Fruit fly (Drosophila melanogaster) whole organism, wandering third instar larva: ENCODE measurements around the gene mon2.
A peak's percentile ranks its signal among the peaks of the same experiment; 100 is the strongest.

Source experiments
- Abd-B ChIP-seq: fragments of >200 bp; optimal IDR thresholded peaks from 2 replicates; lab custom pipeline; 2017; ENCODE audit warnings: missing biosample characterization, missing genetic modification characterization
- CG32264 ChIP-seq: fragments of 200-800 bp; sonication (Bioruptor generic); optimal IDR thresholded peaks from 2 replicates; lab custom pipeline; 2016; ENCODE audit warnings: missing biosample characterization, missing genetic modification characterization
- CG9705 ChIP-seq: fragments of 200-800 bp; sonication (Bioruptor generic); optimal IDR thresholded peaks from 2 replicates; lab custom pipeline; 2018; ENCODE audit warnings: missing biosample characterization, mild to moderate bottlenecking, missing genetic modification characterization
- CrebA ChIP-seq: fragments of 200-800 bp; sonication (Bioruptor generic); optimal IDR thresholded peaks from 2 replicates; lab custom pipeline; 2016; ENCODE audit warnings: missing biosample characterization, mild to moderate bottlenecking, missing genetic modification characterization, borderline replicate concordance
- Dfd ChIP-seq: fragments of >200 bp; optimal IDR thresholded peaks from 2 replicates; lab custom pipeline; 2017; ENCODE audit warnings: missing biosample characterization, missing genetic modification characterization
- Dif ChIP-seq: fragments of 200-275, 200-300 bp; sonication (Bioruptor generic); optimal IDR thresholded peaks from 2 replicates; lab custom pipeline; 2018; ENCODE audit warnings: missing biosample characterization, missing genetic modification characterization; ENCODE audit not compliant: partially characterized antibody
- GATAd ChIP-seq: sonication (Bioruptor generic); optimal IDR thresholded peaks from 2 replicates; lab custom pipeline; 2016; ENCODE audit warnings: missing biosample characterization, missing genetic modification characterization
- Hnf4 ChIP-seq: fragments of 200-800 bp; sonication (Bioruptor generic); optimal IDR thresholded peaks from 2 replicates; lab custom pipeline; 2016; ENCODE audit warnings: missing biosample characterization, mild to moderate bottlenecking, missing genetic modification characterization
- Hr78 ChIP-seq: fragments of >200 bp; optimal IDR thresholded peaks from 2 replicates; lab custom pipeline; 2017; ENCODE audit warnings: missing biosample characterization, missing genetic modification characterization
- Hr83 ChIP-seq: fragments of 200-300 bp; sonication (Bioruptor generic); optimal IDR thresholded peaks from 2 replicates; lab custom pipeline; 2016; ENCODE audit warnings: missing biosample characterization, mild to moderate bottlenecking, missing genetic modification characterization, moderate library complexity; ENCODE audit not compliant: poor library complexity, severe bottlenecking
- Jra ChIP-seq: sonication (Bioruptor generic); optimal IDR thresholded peaks from 2 replicates; lab custom pipeline; 2016; ENCODE audit warnings: missing biosample characterization, missing genetic modification characterization
- Mio ChIP-seq: sonication (Bioruptor generic); optimal IDR thresholded peaks from 2 replicates; lab custom pipeline; 2016; ENCODE audit warnings: missing biosample characterization, missing genetic modification characterization
- Myc ChIP-seq: fragments of >200 bp; optimal IDR thresholded peaks from 2 replicates; lab custom pipeline; 2017
- OdsH ChIP-seq: fragments of 200-800 bp; sonication (Bioruptor generic); optimal IDR thresholded peaks from 2 replicates; lab custom pipeline; 2016; ENCODE audit warnings: missing biosample characterization, mild to moderate bottlenecking, missing genetic modification characterization
- Rel ChIP-seq, 2 experiments: fragments of 200-800 bp; sonication (Bioruptor generic) in 1 of 2; optimal IDR thresholded peaks; 2 replicates in 1 of 2; 3 replicates in 1 of 2; lab custom pipeline; 2016 to 2019; ENCODE audit warnings: mild to moderate bottlenecking in 2 of 2, missing biosample characterization in 2 of 2, missing genetic modification characterization in 2 of 2, moderate library complexity in 1 of 2
- Sp1 ChIP-seq: fragments of 200-800 bp; sonication (Bioruptor generic); optimal IDR thresholded peaks from 3 replicates; lab custom pipeline; 2019; ENCODE audit warnings: missing biosample characterization, mild to moderate bottlenecking, missing genetic modification characterization, moderate library complexity
- Vsx2 ChIP-seq: fragments of 200-300, 225-300 bp; sonication (Bioruptor generic); optimal IDR thresholded peaks from 2 replicates; lab custom pipeline; 2018; ENCODE audit warnings: missing biosample characterization, missing genetic modification characterization; ENCODE audit not compliant: partially characterized antibody
- br ChIP-seq: fragments of 200-800 bp; sonication (Bioruptor generic); optimal IDR thresholded peaks from 2 replicates; lab custom pipeline; 2016; ENCODE audit warnings: missing biosample characterization, missing genetic modification characterization
- brk ChIP-seq: fragments of 200-800 bp; sonication (Bioruptor generic); optimal IDR thresholded peaks from 2 replicates; lab custom pipeline; 2016; ENCODE audit warnings: missing biosample characterization, mild to moderate bottlenecking, missing genetic modification characterization
- dl ChIP-seq, 2 experiments: fragments of 175-275, 200-275 bp in 1 of 2; fragments of 200-275 bp in 1 of 2; sonication (Bioruptor generic); optimal IDR thresholded peaks; lab custom pipeline; 2018; ENCODE audit warnings: mild to moderate bottlenecking in 2 of 2, missing biosample characterization in 2 of 2, missing genetic modification characterization in 2 of 2, moderate library complexity in 2 of 2; ENCODE audit not compliant: partially characterized antibody in 2 of 2, insufficient read depth in 1 of 2
- dmrt93B ChIP-seq: fragments of 200-800 bp; sonication (Bioruptor generic); optimal IDR thresholded peaks from 2 replicates; lab custom pipeline; 2018; ENCODE audit warnings: missing biosample characterization, mild to moderate bottlenecking, missing genetic modification characterization
- dsf ChIP-seq: sonication (Bioruptor generic); optimal IDR thresholded peaks from 2 replicates; lab custom pipeline; 2016; ENCODE audit warnings: missing biosample characterization, missing genetic modification characterization, borderline replicate concordance
- ey ChIP-seq: fragments of 200-800 bp; sonication (Bioruptor generic); optimal IDR thresholded peaks from 2 replicates; lab custom pipeline; 2016; ENCODE audit warnings: missing biosample characterization, missing genetic modification characterization
- foxo ChIP-seq, 2 experiments: fragments of 200-800 bp; sonication (Bioruptor generic); optimal IDR thresholded peaks; 2 replicates in 1 of 2; 3 replicates in 1 of 2; lab custom pipeline; 2016 to 2017; ENCODE audit warnings: missing biosample characterization in 2 of 2, missing genetic modification characterization in 2 of 2
- fru ChIP-seq: fragments of 200-800 bp; sonication (Bioruptor generic); optimal IDR thresholded peaks from 3 replicates; lab custom pipeline; 2016; ENCODE audit warnings: missing biosample characterization, mild to moderate bottlenecking, missing genetic modification characterization
- h ChIP-seq: fragments of 200-800 bp; sonication (Bioruptor generic); optimal IDR thresholded peaks from 3 replicates; lab custom pipeline; 2016; ENCODE audit warnings: missing biosample characterization, mild to moderate bottlenecking, missing genetic modification characterization
- jim ChIP-seq: fragments of 175-275, 200-325 bp; sonication (Bioruptor generic); optimal IDR thresholded peaks from 2 replicates; lab custom pipeline; 2016; ENCODE audit warnings: missing biosample characterization, mild to moderate bottlenecking, missing genetic modification characterization
- lola ChIP-seq: fragments of >200 bp; optimal IDR thresholded peaks from 2 replicates; lab custom pipeline; 2017; ENCODE audit warnings: missing biosample characterization, missing genetic modification characterization
- pan ChIP-seq: fragments of >200 bp; optimal IDR thresholded peaks from 2 replicates; lab custom pipeline; 2017
- psq ChIP-seq: fragments of 200-800 bp; sonication (Bioruptor generic); optimal IDR thresholded peaks from 3 replicates; lab custom pipeline; 2017; ENCODE audit warnings: missing biosample characterization, mild to moderate bottlenecking, missing genetic modification characterization, moderate library complexity
- rgr ChIP-seq: fragments of 200-800 bp; sonication (Bioruptor generic); optimal IDR thresholded peaks from 3 replicates; lab custom pipeline; 2016; ENCODE audit warnings: missing biosample characterization, mild to moderate bottlenecking, missing genetic modification characterization
- sage ChIP-seq: fragments of 200-800 bp; sonication (Bioruptor generic); optimal IDR thresholded peaks from 2 replicates; lab custom pipeline; 2016; ENCODE audit warnings: missing biosample characterization, mild to moderate bottlenecking, missing genetic modification characterization
- sv ChIP-seq: fragments of 200-800 bp; sonication (Bioruptor generic); optimal IDR thresholded peaks from 3 replicates; lab custom pipeline; 2016; ENCODE audit warnings: missing biosample characterization, missing genetic modification characterization
- tai ChIP-seq: sonication (Bioruptor generic); optimal IDR thresholded peaks from 2 replicates; lab custom pipeline; 2016; ENCODE audit warnings: missing biosample characterization, missing genetic modification characterization

Gene mon2

dm6 chr2L:8094058-8094825 is 29.6 kb downstream of the mon2 start:
- TF ChIP-seq Hr83 (GFP tag; lab: Kevin White, UChicago) (no peak), dsf (no peak), Jra (GFP tag; lab: Kevin White, UChicago) (no peak), Rel (GFP tag; optimal IDR thresholded peaks at IDR 0.05; lab: Kevin White, UChicago) (no peak), Rel (tag; optimal IDR thresholded peaks at IDR 0.05; lab: Kevin White, UChicago) (peak; percentile 28)

- TF ChIP-seq lola, result no peak
- TF ChIP-seq Hr78 (GFP tag; lab: Kevin White, UChicago), result no peak
- no peak for TF ChIP-seq Abd-B (GFP tag; lab: Kevin White, UChicago)
- TF ChIP-seq CrebA (GFP tag; lab: Kevin White, UChicago), result no peak
- TF ChIP-seq Dif (GFP tag; lab: Kevin White, UChicago), result no peak
- no peak for TF ChIP-seq Hnf4 (GFP tag; lab: Kevin White, UChicago)
- TF ChIP-seq ey (GFP tag; lab: Kevin White, UChicago), result no peak
- TF ChIP-seq Rel (GFP tag; optimal IDR thresholded peaks at IDR 0.05; lab: Kevin White, UChicago), result no peak
- TF ChIP-seq Rel (tag; optimal IDR thresholded peaks at IDR 0.05; lab: Kevin White, UChicago), result peak; percentile 22
- peak; percentile 49 for TF ChIP-seq psq (GFP tag; lab: Kevin White, UChicago)
- TF ChIP-seq Sp1 (GFP tag; lab: Kevin White, UChicago), result no peak
- TF ChIP-seq Hr83 (GFP tag; lab: Kevin White, UChicago), result no peak
- no peak for TF ChIP-seq Vsx2 (GFP tag; lab: Kevin White, UChicago)
- TF ChIP-seq, all 38 proteins: peak for 2
These were observed 30.4 kb downstream of the mon2 start for dm6 chr2L:8093182-8093941.

DNA sequence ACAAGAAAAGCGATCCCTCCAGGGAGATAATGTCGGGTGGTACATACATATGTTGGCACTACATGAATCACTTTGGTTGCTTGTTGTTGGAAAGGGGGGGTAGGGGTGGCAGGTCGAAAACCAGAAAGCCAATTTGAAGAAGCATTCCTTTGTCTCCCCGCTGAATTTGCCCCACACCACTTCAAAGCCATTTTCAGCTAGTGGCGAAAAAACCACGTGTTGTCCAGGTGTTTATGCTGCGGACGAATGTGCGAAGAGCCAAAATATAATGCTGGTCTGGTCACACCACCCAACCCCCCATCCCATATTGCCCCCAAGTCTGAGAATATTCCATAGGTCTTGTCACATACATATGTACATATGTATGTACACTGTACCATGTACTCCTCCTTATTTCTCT is 31.9 kb downstream of the mon2 start:
- TF ChIP-seq Sp1 (GFP tag; lab: Kevin White, UChicago), result no peak
- TF ChIP-seq Hr83 (GFP tag; lab: Kevin White, UChicago), result no peak
- TF ChIP-seq Jra (GFP tag; lab: Kevin White, UChicago), result no peak
- TF ChIP-seq Hr78 (GFP tag; lab: Kevin White, UChicago), result no peak
- TF ChIP-seq ey (GFP tag; lab: Kevin White, UChicago), result no peak
- TF ChIP-seq lola, result no peak
- no peak for TF ChIP-seq Myc (lab: Kevin White, UChicago)
- TF ChIP-seq Dfd (GFP tag; lab: Kevin White, UChicago), result no peak
- no peak for TF ChIP-seq pan
- TF ChIP-seq psq (GFP tag; lab: Kevin White, UChicago), result no peak
- TF ChIP-seq CrebA (GFP tag; lab: Kevin White, UChicago), result no peak
- TF ChIP-seq OdsH (GFP tag; lab: Kevin White, UChicago), result no peak

- no peak for TF ChIP-seq dl (GFP tag; optimal IDR thresholded peaks at IDR 0.05; lab: Kevin White, UChicago; ENCODE audit: insufficient read depth in 1 of 2, partially characterized antibody in 2 of 2)
These were observed 32.4 kb downstream of the mon2 start for dm6 chr2L:8091429-8091828.

DNA sequence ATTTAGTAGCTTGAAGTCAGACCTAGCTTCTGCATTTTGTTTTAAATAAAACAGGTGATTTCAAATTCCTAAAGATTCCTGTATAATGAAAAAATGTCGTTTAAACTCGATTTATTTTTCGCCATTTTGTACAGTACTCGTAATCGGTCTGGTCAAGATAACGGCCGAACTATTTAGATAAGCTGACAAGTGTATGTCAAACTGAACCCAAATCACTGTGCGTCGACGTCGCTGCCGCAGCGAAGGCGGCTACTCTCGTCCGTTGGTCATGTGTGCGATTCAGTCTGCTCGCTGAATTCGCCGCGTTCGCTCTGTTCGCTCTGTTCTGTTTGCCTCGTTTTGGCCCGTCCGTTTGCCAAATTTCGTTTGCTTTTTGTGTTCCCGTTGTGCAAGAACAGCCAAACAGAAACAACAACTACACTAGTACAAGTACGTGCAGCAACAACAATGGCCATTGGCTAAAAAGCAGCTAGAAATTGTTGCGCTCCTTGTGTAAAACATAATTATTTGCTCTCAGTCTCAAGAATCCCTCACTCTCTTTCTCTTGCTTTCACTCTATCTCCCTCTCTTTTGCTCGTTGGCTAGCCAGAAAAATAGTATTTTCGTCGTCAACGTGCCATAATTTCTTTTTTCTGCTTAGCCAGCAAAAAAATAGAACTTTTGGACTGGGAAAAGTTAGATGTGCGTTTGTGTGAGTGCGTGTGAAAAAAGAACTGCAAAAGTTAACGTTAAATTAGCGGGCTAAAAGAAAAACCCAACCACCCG is 35.6 kb downstream of the mon2 start:
- TF ChIP-seq Vsx2 (GFP tag; lab: Kevin White, UChicago) (peak; percentile 39), dl (GFP tag; optimal IDR thresholded peaks at IDR 0.05; lab: Kevin White, UChicago; ENCODE audit: insufficient read depth in 1 of 2, partially characterized antibody in 2 of 2) (no peak), sv (no peak), Abd-B (GFP tag; lab: Kevin White, UChicago) (no peak), brk (GFP tag; lab: Kevin White, UChicago) (no peak), CG32264 (GFP tag; lab: Kevin White, UChicago) (no peak), dmrt93B (GFP tag; lab: Kevin White, UChicago) (no peak), tai (GFP tag; lab: Kevin White, UChicago) (no peak), fru (GFP tag; lab: Kevin White, UChicago) (peak; percentile 48), Hr83 (GFP tag; lab: Kevin White, UChicago) (no peak), h (peak; percentile 37), sage (GFP tag; lab: Kevin White, UChicago) (no peak), foxo (GFP tag; optimal IDR thresholded peaks at IDR 0.05; lab: Kevin White, UChicago) (peak; percentile 2 to 43), br (GFP tag; lab: Kevin White, UChicago) (peak; percentile 44), CG9705 (GFP tag; lab: Kevin White, UChicago) (no peak), CrebA (GFP tag; lab: Kevin White, UChicago) (no peak), Sp1 (GFP tag; lab: Kevin White, UChicago) (peak; percentile 8), psq (GFP tag; lab: Kevin White, UChicago) (no peak), GATAd (GFP tag; lab: Kevin White, UChicago) (no peak), jim (no peak), ey (GFP tag; lab: Kevin White, UChicago) (peak; percentile 34), Mio (GFP tag; lab: Kevin White, UChicago) (no peak), rgr (GFP tag; lab: Kevin White, UChicago) (peak; percentile 45), lola (peak; percentile 29)
